Fruit fly (Drosophila melanogaster) whole organism, embryonic: ENCODE data around the gene Mtr3.

Experiments used
- Asciz ChIP-seq: fragments of 200-800 bp; sonication (Bioruptor generic); optimal IDR thresholded peaks from 2 replicates; lab custom pipeline; 2017; ENCODE audit warnings: missing biosample characterization, mild to moderate bottlenecking, missing genetic modification characterization, missing genetic modification reagents
- CG10274 ChIP-seq: fragments of 200-800 bp; sonication (Bioruptor generic); optimal IDR thresholded peaks from 3 replicates; lab custom pipeline; 2017; ENCODE audit warnings: missing biosample characterization, mild to moderate bottlenecking, missing genetic modification characterization
- CG10959 ChIP-seq: fragments of 200-800 bp; sonication (Bioruptor generic); IDR thresholded peaks from 2 replicates; pipeline ENCODE4 v1.3.6; 2022; ENCODE audit warnings: missing biosample characterization, missing genetic modification characterization
- CG11456 ChIP-seq: fragments of 200-800 bp; sonication (Bioruptor generic); IDR thresholded peaks from 3 replicates; pipeline ENCODE4 v1.3.6; 2022; ENCODE audit warnings: missing biosample characterization, missing genetic modification characterization
- CG12659 ChIP-seq: fragments of 200-800 bp; sonication (Bioruptor generic); optimal IDR thresholded peaks from 3 replicates; lab custom pipeline; 2017; ENCODE audit warnings: mild to moderate bottlenecking, missing biosample characterization, missing genetic modification reagents, missing genetic modification characterization
- CG12769 ChIP-seq: fragments of 200-800 bp; sonication (Bioruptor generic); optimal IDR thresholded peaks from 2 replicates; lab custom pipeline; 2019; ENCODE audit warnings: missing biosample characterization, mild to moderate bottlenecking, missing genetic modification characterization, moderate library complexity
- CG13123 ChIP-seq: fragments of 200-800 bp; sonication (Bioruptor generic); optimal IDR thresholded peaks from 2 replicates; lab custom pipeline; 2016; ENCODE audit warnings: missing biosample characterization, missing genetic modification characterization
- CG14050 ChIP-seq: fragments of 200-800 bp; sonication (Bioruptor generic); IDR thresholded peaks from 3 replicates; pipeline ENCODE4 v1.3.6; 2022; ENCODE audit warnings: missing biosample characterization, missing genetic modification characterization
- CG15269 ChIP-seq: fragments of 200-800 bp; sonication (Bioruptor generic); optimal IDR thresholded peaks from 2 replicates; lab custom pipeline; 2018; ENCODE audit warnings: missing biosample characterization, mild to moderate bottlenecking, missing genetic modification characterization, moderate library complexity
- CG1529 ChIP-seq: fragments of 200-800 bp; sonication (Bioruptor generic); optimal IDR thresholded peaks from 3 replicates; lab custom pipeline; 2018; ENCODE audit warnings: missing biosample characterization, missing genetic modification characterization
- CG17568 ChIP-seq: fragments of 200-800 bp; sonication (Bioruptor generic); optimal IDR thresholded peaks from 2 replicates; lab custom pipeline; 2018; ENCODE audit warnings: missing biosample characterization, mild to moderate bottlenecking, missing genetic modification characterization, moderate library complexity
- CG1832 ChIP-seq: fragments of 200-800 bp; sonication (Bioruptor generic); optimal IDR thresholded peaks from 2 replicates; lab custom pipeline; 2017; ENCODE audit warnings: missing biosample characterization, mild to moderate bottlenecking, missing genetic modification characterization, inconsistent platforms
- CG30431 ChIP-seq: fragments of 200-800 bp; sonication (Bioruptor generic); optimal IDR thresholded peaks from 2 replicates; lab custom pipeline; 2017; ENCODE audit warnings: missing biosample characterization, missing genetic modification characterization
- CG31388 ChIP-seq: fragments of 200-800 bp; sonication (Bioruptor generic); optimal IDR thresholded peaks from 2 replicates; lab custom pipeline; 2016; ENCODE audit warnings: missing biosample characterization, missing genetic modification characterization
- CG31441 ChIP-seq: fragments of 200-800 bp; sonication (Bioruptor generic); IDR thresholded peaks from 2 replicates; pipeline ENCODE4 v1.3.6; 2022; ENCODE audit warnings: missing biosample characterization, missing genetic modification characterization
- CG33213 ChIP-seq: fragments of 200-800 bp; sonication (Bioruptor generic); optimal IDR thresholded peaks from 3 replicates; lab custom pipeline; 2016; ENCODE audit warnings: missing biosample characterization, missing genetic modification characterization
- CG34376 ChIP-seq: fragments of 200-800 bp; sonication (Bioruptor generic); optimal IDR thresholded peaks from 2 replicates; lab custom pipeline; 2018; ENCODE audit warnings: missing biosample characterization, mild to moderate bottlenecking, missing genetic modification characterization
- CG3838 ChIP-seq: fragments of 200-800 bp; sonication (Bioruptor generic); optimal IDR thresholded peaks from 3 replicates; lab custom pipeline; 2016; ENCODE audit warnings: missing biosample characterization, missing genetic modification characterization
- CG4617 ChIP-seq: fragments of 200-800 bp; sonication (Bioruptor generic); optimal IDR thresholded peaks from 3 replicates; lab custom pipeline; 2016; ENCODE audit warnings: missing biosample characterization, missing genetic modification characterization, borderline replicate concordance
- CG4730 ChIP-seq: fragments of 200-800 bp; sonication (Bioruptor generic); IDR thresholded peaks from 2 replicates; pipeline ENCODE4 v1.3.6; 2022; ENCODE audit warnings: missing biosample characterization, missing genetic modification characterization
- CG6683 ChIP-seq: fragments of 200-800 bp; sonication (Bioruptor generic); optimal IDR thresholded peaks from 2 replicates; lab custom pipeline; 2017; ENCODE audit warnings: missing biosample characterization, mild to moderate bottlenecking, missing genetic modification characterization, missing genetic modification reagents
- CG9437 ChIP-seq: fragments of 200-800 bp; sonication (Bioruptor generic); optimal IDR thresholded peaks from 2 replicates; lab custom pipeline; 2018; ENCODE audit warnings: missing biosample characterization, mild to moderate bottlenecking, missing genetic modification characterization
- CG9727 ChIP-seq: fragments of 200-800 bp; sonication (Bioruptor generic); optimal IDR thresholded peaks from 3 replicates; lab custom pipeline; 2017; ENCODE audit warnings: missing biosample characterization, mild to moderate bottlenecking, missing genetic modification characterization
- Dbx ChIP-seq: fragments of 200-800 bp; sonication (Bioruptor generic); IDR thresholded peaks from 3 replicates; pipeline ENCODE4 v1.3.6; 2022; ENCODE audit warnings: missing biosample characterization, missing genetic modification characterization
- Dip3 ChIP-seq: fragments of 200-800 bp; sonication (Bioruptor generic); optimal IDR thresholded peaks from 3 replicates; lab custom pipeline; 2016; ENCODE audit warnings: missing biosample characterization, missing genetic modification characterization
- Gsc ChIP-seq: fragments of 200-800 bp; sonication (Bioruptor generic); IDR thresholded peaks from 2 replicates; pipeline ENCODE4 v1.3.6; 2022; ENCODE audit warnings: missing biosample characterization, missing genetic modification characterization
- Gug ChIP-seq: fragments of 200-800 bp; sonication (Bioruptor generic); IDR thresholded peaks from 4 replicates; pipeline ENCODE4 v1.3.6; 2022; ENCODE audit warnings: missing biosample characterization, missing genetic modification characterization
- H2.0 ChIP-seq: fragments of 200-800 bp; sonication (Bioruptor generic); IDR thresholded peaks from 2 replicates; pipeline ENCODE4 v1.3.6; 2022; ENCODE audit warnings: missing biosample characterization, missing genetic modification characterization
- HmgD ChIP-seq: fragments of 200-800 bp; sonication (Bioruptor generic); optimal IDR thresholded peaks from 3 replicates; lab custom pipeline; 2016; ENCODE audit warnings: missing biosample characterization, missing genetic modification characterization
- HmgZ ChIP-seq: fragments of 200-800 bp; sonication (Bioruptor generic); optimal IDR thresholded peaks from 2 replicates; lab custom pipeline; 2018; ENCODE audit warnings: missing biosample characterization, mild to moderate bottlenecking, missing genetic modification characterization
- Hr39 ChIP-seq: fragments of >200 bp; optimal IDR thresholded peaks from 2 replicates; lab custom pipeline; 2017
- Nf-YC ChIP-seq: fragments of 200-800 bp; optimal IDR thresholded peaks from 3 replicates; lab custom pipeline; 2019; ENCODE audit warnings: missing biosample characterization, mild to moderate bottlenecking, missing genetic modification characterization, moderate library complexity
- Ravus ChIP-seq: fragments of 200-800 bp; sonication (Bioruptor generic); IDR thresholded peaks from 2 replicates; pipeline ENCODE4 v1.3.6; 2022; ENCODE audit warnings: missing biosample characterization, missing genetic modification characterization
- Sry-δ ChIP-seq: fragments of 200-800 bp; sonication (Bioruptor generic); optimal IDR thresholded peaks from 2 replicates; lab custom pipeline; 2016; ENCODE audit warnings: missing biosample characterization, missing genetic modification characterization
- Usf ChIP-seq: fragments of 200-800 bp; sonication (Bioruptor generic); optimal IDR thresholded peaks from 2 replicates; lab custom pipeline; 2017; ENCODE audit warnings: missing genotype, missing biosample characterization, missing genetic modification characterization
- YL-1 ChIP-seq: fragments of 200-800 bp; sonication (Bioruptor generic); optimal IDR thresholded peaks from 3 replicates; lab custom pipeline; 2017; ENCODE audit warnings: missing biosample characterization, mild to moderate bottlenecking, missing genetic modification characterization
- al ChIP-seq: fragments of 200-800 bp; sonication (Bioruptor generic); IDR thresholded peaks from 2 replicates; pipeline ENCODE4 v1.3.6; 2022; ENCODE audit warnings: missing biosample characterization, missing genetic modification characterization
- aop ChIP-seq: fragments of 200-800 bp; sonication (Bioruptor generic); IDR thresholded peaks from 2 replicates; pipeline ENCODE4 v1.3.6; 2022; ENCODE audit warnings: missing biosample characterization, missing genetic modification characterization
- bab2 ChIP-seq: fragments of 200-800 bp; sonication (Bioruptor generic); optimal IDR thresholded peaks from 2 replicates; lab custom pipeline; 2016; ENCODE audit warnings: missing biosample characterization, missing genetic modification characterization
- cas ChIP-seq: fragments of 200-800 bp; sonication (Bioruptor generic); IDR thresholded peaks from 2 replicates; pipeline ENCODE4 v1.3.6; 2022; ENCODE audit warnings: missing biosample characterization, missing genetic modification characterization
- fd64A ChIP-seq: fragments of 200-800 bp; sonication (Bioruptor generic); optimal IDR thresholded peaks from 3 replicates; lab custom pipeline; 2018; ENCODE audit warnings: missing biosample characterization, mild to moderate bottlenecking, missing genetic modification characterization
- hb ChIP-seq: fragments of 200-800 bp; sonication (Bioruptor generic); IDR thresholded peaks from 3 replicates; pipeline ENCODE4 v1.3.6; 2022; ENCODE audit warnings: missing biosample characterization, missing genetic modification characterization; ENCODE audit not compliant: partially characterized antibody
- mirr ChIP-seq: fragments of 200-800 bp; sonication (Bioruptor generic); optimal IDR thresholded peaks from 3 replicates; lab custom pipeline; 2018; ENCODE audit warnings: missing biosample characterization, mild to moderate bottlenecking, missing genetic modification characterization
- onecut ChIP-seq: fragments of 200-800 bp; sonication (Bioruptor generic); IDR thresholded peaks from 2 replicates; pipeline ENCODE4 v1.3.6; 2022; ENCODE audit warnings: missing biosample characterization, missing genetic modification characterization
- rib ChIP-seq: fragments of 200-800 bp; sonication (Bioruptor generic); IDR thresholded peaks from 2 replicates; pipeline ENCODE4 v1.3.6; 2022; ENCODE audit warnings: missing biosample characterization, missing genetic modification characterization
- run ChIP-seq: fragments of 200-800 bp; sonication (Bioruptor generic); optimal IDR thresholded peaks from 3 replicates; lab custom pipeline; 2018; ENCODE audit warnings: missing biosample characterization, mild to moderate bottlenecking, missing genetic modification characterization
- twi ChIP-seq: fragments of 200-800 bp; optimal IDR thresholded peaks from 2 replicates; lab custom pipeline; 2019; ENCODE audit warnings: missing biosample characterization, mild to moderate bottlenecking, missing genetic modification characterization, moderate library complexity
- usp ChIP-seq: fragments of >200 bp; optimal IDR thresholded peaks from 2 replicates; lab custom pipeline; 2017; ENCODE audit warnings: missing biosample characterization, missing genetic modification characterization
- vvl ChIP-seq: fragments of 200-800 bp; sonication (Bioruptor generic); IDR thresholded peaks from 2 replicates; pipeline ENCODE4 v1.3.6; 2022; ENCODE audit warnings: missing biosample characterization, missing genetic modification characterization
- zf30C ChIP-seq: fragments of 200-800 bp; sonication (Bioruptor generic); optimal IDR thresholded peaks from 3 replicates; lab custom pipeline; 2018; ENCODE audit warnings: missing biosample characterization, mild to moderate bottlenecking, missing genetic modification characterization

Gene Mtr3

DNA sequence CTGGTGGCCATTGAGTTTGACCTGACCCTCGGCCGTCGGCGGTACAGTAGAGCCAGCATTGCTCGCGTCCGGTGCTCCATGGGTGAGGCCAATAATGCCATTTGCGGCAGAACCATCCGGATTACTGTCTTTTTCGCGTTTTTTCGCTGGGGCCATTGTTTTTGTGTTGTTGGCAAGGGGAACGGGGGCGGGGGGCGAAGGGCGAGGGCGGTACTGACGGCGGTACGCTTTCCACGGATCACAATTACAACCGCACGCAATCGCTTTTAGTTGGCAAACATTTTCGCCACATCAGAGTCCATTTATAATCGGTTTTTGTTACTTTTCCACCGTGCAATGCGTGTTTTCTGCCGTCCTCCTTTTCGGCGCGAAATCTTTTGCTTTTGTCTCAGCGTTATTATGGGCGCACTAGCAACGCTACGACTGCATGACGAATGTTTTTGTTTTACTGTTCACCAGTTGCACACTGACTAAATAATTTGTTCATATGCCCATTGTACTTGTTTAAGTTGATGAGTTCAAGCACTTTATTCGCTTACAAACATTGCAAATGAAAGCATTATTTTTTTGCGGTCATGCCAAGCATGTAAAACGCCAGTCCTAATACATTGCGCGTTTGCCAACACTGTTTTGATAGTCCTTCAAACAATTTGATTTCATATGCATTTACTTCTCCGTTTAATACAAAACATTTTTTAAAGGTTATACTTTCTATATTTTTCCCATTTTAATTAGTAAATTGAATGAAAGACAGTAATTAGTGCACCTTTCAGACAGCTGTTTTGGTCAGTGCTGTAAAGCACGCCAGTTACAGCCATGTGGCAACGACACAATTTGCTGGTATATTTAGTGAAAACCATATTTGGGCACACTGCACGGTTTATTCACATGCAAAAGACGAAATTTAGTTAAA lies 9.6 kb upstream of the Mtr3 start, which contains the start of gene Pfdn6 (continued):
- no peak for TF ChIP-seq Asciz (GFP tag; lab: Kevin White, UChicago)
- TF ChIP-seq Ravus: no peak
- TF ChIP-seq rib (GFP tag; lab: Robert Waterston, UW): no peak
- peak; percentile 90 for TF ChIP-seq YL-1 (GFP tag; lab: Kevin White, UChicago)
- peak; percentile 13 for TF ChIP-seq CG13123 (GFP tag; lab: Kevin White, UChicago)
- TF ChIP-seq CG15269 (tag; lab: Kevin White, UChicago): no peak
- TF ChIP-seq CG34376 (GFP tag; lab: Kevin White, UChicago): peak; percentile 56
- peak; percentile 66 for TF ChIP-seq CG9437
- peak; percentile 43 for TF ChIP-seq mirr (GFP tag; lab: Kevin White, UChicago)
- TF ChIP-seq Sry-δ (GFP tag; lab: Kevin White, UChicago): peak; percentile 20
- TF ChIP-seq CG31441 (GFP tag; lab: Robert Waterston, UW): peak; percentile 71
- TF ChIP-seq CG12659 (GFP tag; lab: Kevin White, UChicago): peak; percentile 80
- peak; percentile 79; the same call in 2 of the 3 replicates for TF ChIP-seq hb (GFP tag; lab: Robert Waterston, UW)
- TF ChIP-seq CG33213 (GFP tag; lab: Kevin White, UChicago): peak; percentile 64
- TF ChIP-seq CG11456 (GFP tag; lab: Robert Waterston, UW): peak; percentile 50; the same call in 1 of the 3 replicates
- peak; percentile 55 for TF ChIP-seq HmgZ (tag; lab: Kevin White, UChicago)
- TF ChIP-seq CG1832 (GFP tag; lab: Kevin White, UChicago): no peak
- TF ChIP-seq CG4730 (GFP tag; lab: Robert Waterston, UW): peak; percentile 71
- peak; percentile 72 for TF ChIP-seq CG14050 (GFP tag; lab: Robert Waterston, UW)
- TF ChIP-seq cas (GFP tag; lab: Robert Waterston, UW): no peak; the same call in 1 of the 2 replicates
- TF ChIP-seq CG10959: 0 out of 2 replicates have a peak, but pooled peaks have one; percentile 60
- TF ChIP-seq usp (GFP tag; lab: Kevin White, UChicago): no peak
- no peak for TF ChIP-seq Hr39 (lab: Kevin White, UChicago)
- peak; percentile 79 for TF ChIP-seq CG9727 (GFP tag; lab: Kevin White, UChicago)
- TF ChIP-seq Usf: peak; percentile 17
- no peak; the same call in 1 of the 2 replicates for TF ChIP-seq Gsc (GFP tag; lab: Robert Waterston, UW)
- TF ChIP-seq CG31388 (GFP tag; lab: Kevin White, UChicago): peak; percentile 19
- peak; percentile 65 for TF ChIP-seq HmgD (GFP tag; lab: Kevin White, UChicago)
- TF ChIP-seq CG4617 (GFP tag; lab: Kevin White, UChicago): peak; percentile 76
- no peak for TF ChIP-seq CG1529 (GFP tag; lab: Kevin White, UChicago)
- TF ChIP-seq twi (tag; lab: Kevin White, UChicago): peak; percentile 50
- peak; percentile 6 for TF ChIP-seq fd64A (GFP tag; lab: Kevin White, UChicago)
- peak; percentile 85 for TF ChIP-seq vvl (GFP tag; lab: Robert Waterston, UW)
- no peak for TF ChIP-seq zf30C (GFP tag; lab: Kevin White, UChicago)
- TF ChIP-seq bab2 (GFP tag; lab: Kevin White, UChicago): peak; percentile 67
- TF ChIP-seq Dip3: peak; percentile 88
- peak; percentile 12 for TF ChIP-seq run (tag; lab: Kevin White, UChicago)
- TF ChIP-seq onecut (GFP tag; lab: Robert Waterston, UW): peak; percentile 79
- peak; percentile 83 for TF ChIP-seq H2.0 (GFP tag; lab: Robert Waterston, UW)
- TF ChIP-seq aop (GFP tag; lab: Robert Waterston, UW): no peak
- peak; percentile 79 for TF ChIP-seq Dbx
- TF ChIP-seq Gug (GFP tag; lab: Robert Waterston, UW): no peak
- TF ChIP-seq CG30431 (GFP tag; lab: Kevin White, UChicago): peak; percentile 57
- peak; percentile 68 for TF ChIP-seq Nf-YC
- peak; percentile 22 for TF ChIP-seq CG10274 (GFP tag; lab: Kevin White, UChicago)
- TF ChIP-seq CG17568 (GFP tag; lab: Kevin White, UChicago): no peak
- TF ChIP-seq CG12769 (tag; lab: Kevin White, UChicago): no peak
- peak; percentile 54; the same call in 1 of the 2 replicates for TF ChIP-seq al (GFP tag; lab: Robert Waterston, UW)
- peak; percentile 36 for TF ChIP-seq CG3838 (GFP tag; lab: Kevin White, UChicago)
- no peak for TF ChIP-seq CG6683 (GFP tag; lab: Kevin White, UChicago)
